Fruit fly (Drosophila melanogaster): ENCODE measurements around the gene CG4483.

CG4483 gene

DNA sequence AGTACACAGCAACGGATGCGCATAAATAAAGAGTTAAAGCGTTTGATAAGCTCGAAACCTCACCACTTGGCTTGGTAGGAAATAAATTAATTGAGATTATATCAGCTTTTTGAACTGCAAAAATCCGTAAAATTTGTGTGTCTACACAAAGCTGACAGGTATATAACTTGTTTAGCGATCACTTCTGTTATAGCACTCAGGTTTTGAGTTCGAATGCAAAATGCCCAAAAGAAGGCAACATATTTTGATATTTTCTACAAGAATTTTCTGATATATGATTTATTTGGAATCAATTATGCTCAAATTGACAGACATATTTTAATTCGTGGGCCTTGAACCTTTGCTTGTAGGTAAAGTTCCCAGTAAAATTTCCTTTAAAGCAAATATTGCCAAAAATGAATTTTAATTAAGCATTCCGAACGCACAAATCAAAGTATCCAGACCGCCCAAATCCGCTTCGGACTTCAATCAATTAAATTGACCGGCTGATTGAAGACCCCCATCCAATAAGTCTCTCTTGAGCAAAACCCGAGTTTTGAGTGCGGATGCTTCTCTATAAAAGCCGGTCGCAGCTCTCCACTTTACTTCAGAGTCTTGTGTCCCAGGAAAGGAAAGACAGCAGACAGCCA is 25.0 kb downstream of the CG4483 start, which contains the start of gene CG4476:
Gene CG4476, plus strand, starts transcription at position 579 of the 629 bp plus-strand sequence.
- TF ChIP-seq kay (GFP tag; ENCODE audit: borderline replicate concordance) (no peak), cnc (optimal IDR thresholded peaks at IDR 0.05) (no peak), tj (GFP tag; optimal IDR thresholded peaks at IDR 0.05) (no peak), cic (GFP tag; optimal IDR thresholded peaks at IDR 0.05) (peak; percentile 43), CG33017 (tag; optimal IDR thresholded peaks at IDR 0.05) (no peak)

DNA sequence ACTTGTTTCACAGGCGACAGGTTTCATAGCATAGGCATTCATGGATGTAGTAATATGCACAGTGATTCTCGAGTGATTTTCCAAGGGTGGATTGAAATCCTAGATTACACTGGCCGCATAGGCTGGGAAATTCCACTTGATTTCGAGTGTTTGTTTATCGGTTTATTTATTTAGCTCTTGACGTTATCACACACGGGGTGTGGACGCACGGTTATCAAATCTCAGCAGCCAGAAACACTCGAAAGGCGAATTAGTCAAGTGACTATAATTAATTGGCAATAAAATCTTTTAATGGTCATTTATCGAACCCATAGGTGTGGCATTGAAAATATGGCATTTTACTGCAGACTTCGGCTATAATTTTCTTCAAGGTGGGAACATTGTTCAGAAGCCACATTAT is 26.8 kb downstream of the CG4483 start:
- TF ChIP-seq Crg-1 (GFP tag; optimal IDR thresholded peaks at IDR 0.05), result no peak
- no peak for TF ChIP-seq ovo (GFP tag; optimal IDR thresholded peaks at IDR 0.05)
- no peak for TF ChIP-seq tj (GFP tag; optimal IDR thresholded peaks at IDR 0.05)
- peak; percentile 1 for TF ChIP-seq Hr96 (GFP tag; optimal IDR thresholded peaks at IDR 0.05)
- TF ChIP-seq CG7101 (tag; optimal IDR thresholded peaks at IDR 0.05), result no peak
- no peak for TF ChIP-seq pad (GFP tag; optimal IDR thresholded peaks at IDR 0.05)
- no peak for TF ChIP-seq Clk (GFP tag; optimal IDR thresholded peaks at IDR 0.05)
- no peak for TF ChIP-seq toe (GFP tag; optimal IDR thresholded peaks at IDR 0.05)
- TF ChIP-seq CG33017 (tag; optimal IDR thresholded peaks at IDR 0.05), result no peak
- no peak for TF ChIP-seq kay (GFP tag; ENCODE audit: borderline replicate concordance)
- TF ChIP-seq CG12768 (GFP tag; optimal IDR thresholded peaks at IDR 0.05), result no peak
- TF ChIP-seq cic (GFP tag; optimal IDR thresholded peaks at IDR 0.05), result peak; percentile 22
- TF ChIP-seq CG1620 (GFP tag; optimal IDR thresholded peaks at IDR 0.05), result no peak

DNA sequence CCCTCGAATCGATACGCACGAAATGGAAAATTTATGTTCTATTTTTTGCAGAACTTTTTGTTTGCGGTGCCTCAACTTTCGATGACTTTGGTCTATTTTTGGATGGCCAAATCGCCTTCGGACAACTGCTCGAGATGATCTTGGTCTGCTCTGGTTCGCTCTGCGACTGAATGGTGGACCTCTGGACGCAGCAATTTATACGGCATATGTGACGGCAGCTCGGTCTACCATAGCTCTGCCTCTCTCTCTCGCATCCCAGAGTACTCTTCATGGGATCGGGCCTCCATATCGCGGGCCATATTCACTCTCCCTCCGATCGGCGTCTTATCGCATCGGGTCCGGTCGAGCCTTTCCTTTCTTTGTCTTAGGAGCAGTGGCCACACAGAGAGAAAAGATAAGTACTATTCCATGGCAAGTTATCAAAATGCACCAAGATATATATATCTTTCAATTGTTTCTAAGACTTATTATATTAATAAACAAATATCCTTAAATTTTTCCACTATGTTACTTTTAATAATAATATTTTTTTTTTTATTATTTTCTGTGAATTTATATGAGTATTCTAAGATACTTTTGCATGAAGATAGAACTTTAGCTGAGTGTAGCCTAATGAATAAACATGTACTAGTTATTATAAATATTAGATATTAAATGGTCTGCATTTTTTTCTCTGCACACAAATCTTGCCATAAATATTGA is 27.6 kb downstream of the CG4483 start, which contains the start of gene Slc45-1:
Gene Slc45-1, minus strand, starts transcription at position 150 of the 702 bp plus-strand sequence.
- TF ChIP-seq Crg-1 (GFP tag; optimal IDR thresholded peaks at IDR 0.05) (no peak), bab1 (GFP tag; optimal IDR thresholded peaks at IDR 0.05) (no peak), CG7101 (tag; optimal IDR thresholded peaks at IDR 0.05) (no peak), cic (GFP tag; optimal IDR thresholded peaks at IDR 0.05) (no peak), toe (GFP tag; optimal IDR thresholded peaks at IDR 0.05) (no peak), CG11617 (GFP tag; optimal IDR thresholded peaks at IDR 0.05) (no peak), cnc (optimal IDR thresholded peaks at IDR 0.05) (no peak)

DNA sequence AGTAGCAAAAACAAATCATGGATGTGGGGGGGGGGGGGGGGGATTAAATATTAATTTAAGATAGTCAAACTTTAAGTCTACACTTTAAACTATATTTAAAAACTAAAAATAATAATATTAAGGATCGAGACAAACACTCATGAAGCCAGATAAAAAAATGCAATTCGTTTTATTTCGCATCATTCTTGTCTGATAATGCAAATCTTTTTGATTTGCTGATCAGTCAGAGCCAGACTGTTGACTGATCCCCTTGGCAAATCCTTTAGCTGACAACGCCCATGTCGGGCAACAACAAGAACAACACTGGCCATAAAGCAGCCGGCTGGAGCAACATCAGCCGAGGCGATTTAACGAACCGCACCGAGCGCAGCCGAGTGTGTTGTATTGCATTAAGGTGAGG is 43.4 kb downstream of the CG4483 start:
- peak; percentile 45 for TF ChIP-seq CG7045 (GFP tag; optimal IDR thresholded peaks at IDR 0.05)
- no peak for TF ChIP-seq CG7101 (tag; optimal IDR thresholded peaks at IDR 0.05)
- no peak for TF ChIP-seq Crg-1 (GFP tag; optimal IDR thresholded peaks at IDR 0.05)

DNA sequence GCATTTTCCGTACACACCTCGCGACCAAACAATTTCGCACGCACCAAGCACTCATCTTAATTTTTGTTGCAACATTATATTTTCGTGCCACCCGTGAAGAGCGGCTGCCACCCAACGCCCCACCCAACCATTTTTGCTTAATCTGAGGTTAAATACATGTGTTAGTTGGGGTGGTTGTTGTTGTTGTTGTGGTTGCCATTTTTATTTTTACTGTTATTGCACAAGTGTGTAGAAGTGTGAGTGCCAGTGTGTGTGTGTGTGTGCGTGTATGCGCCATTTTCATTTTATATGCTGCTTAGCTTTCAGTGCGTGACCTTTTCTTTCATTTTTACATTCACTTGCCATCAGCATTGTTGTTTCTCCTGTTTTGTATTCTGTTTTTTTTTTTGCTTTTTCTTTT is 47.8 kb downstream of the CG4483 start:
- TF ChIP-seq pad (GFP tag; optimal IDR thresholded peaks at IDR 0.05), result no peak
- no peak for TF ChIP-seq CG12768 (GFP tag; optimal IDR thresholded peaks at IDR 0.05)
- TF ChIP-seq bab1 (GFP tag; optimal IDR thresholded peaks at IDR 0.05), result no peak
- TF ChIP-seq CG33017 (tag; optimal IDR thresholded peaks at IDR 0.05), result no peak
- no peak for TF ChIP-seq CG7045 (GFP tag; optimal IDR thresholded peaks at IDR 0.05)
- no peak for TF ChIP-seq Clk (GFP tag; optimal IDR thresholded peaks at IDR 0.05)
- TF ChIP-seq Mnt (GFP tag; optimal IDR thresholded peaks at IDR 0.05), result no peak
- no peak for TF ChIP-seq cnc (optimal IDR thresholded peaks at IDR 0.05)
- TF ChIP-seq CG14711 (tag; optimal IDR thresholded peaks at IDR 0.05), result no peak
- TF ChIP-seq Hr96 (GFP tag; optimal IDR thresholded peaks at IDR 0.05), result no peak
- no peak for TF ChIP-seq Crg-1 (GFP tag; optimal IDR thresholded peaks at IDR 0.05)
- no peak for TF ChIP-seq CG1620 (GFP tag; optimal IDR thresholded peaks at IDR 0.05)
- TF ChIP-seq CG5204 (GFP tag; optimal IDR thresholded peaks at IDR 0.05), result no peak
- TF ChIP-seq kay (GFP tag; ENCODE audit: borderline replicate concordance), result no peak
